Worm (Caenorhabditis elegans) whole organism, L3 larva: ENCODE measurements around the gene F14H12.7.

Experiments
- R02D3.7 ChIP-seq: fragments of 150-350 bp; optimal IDR thresholded peaks from 2 replicates; lab custom pipeline; 2014; ENCODE audit warnings: missing biosample characterization, missing genetic modification characterization
- ZK546.5 ChIP-seq: sonication (generic microtip); optimal IDR thresholded peaks from 2 replicates; lab custom pipeline; 2017; ENCODE audit warnings: missing biosample characterization, missing genetic modification characterization
- aly-2 ChIP-seq: fragments of 150-350 bp; optimal IDR thresholded peaks from 2 replicates; lab custom pipeline; 2014; ENCODE audit warnings: missing biosample characterization, missing genetic modification characterization
- ama-1 ChIP-seq: fragments of 150-350 bp; optimal IDR thresholded peaks from 2 replicates; lab custom pipeline; 2018
- ceh-28 ChIP-seq: fragments of 150-350 bp; optimal IDR thresholded peaks from 2 replicates; lab custom pipeline; 2014; ENCODE audit warnings: missing biosample characterization, missing genetic modification reagents, missing genetic modification characterization
- ceh-82 ChIP-seq: fragments of 150-350 bp; optimal IDR thresholded peaks from 2 replicates; lab custom pipeline; 2014; ENCODE audit warnings: missing biosample characterization, missing genetic modification characterization
- ceh-9 ChIP-seq: sonication (generic microtip); optimal IDR thresholded peaks from 2 replicates; lab custom pipeline; 2018; ENCODE audit warnings: missing biosample characterization, missing genetic modification characterization
- egl-27 ChIP-seq: sonication (generic microtip); optimal IDR thresholded peaks from 4 replicates; lab custom pipeline; 2017; ENCODE audit warnings: missing biosample characterization, missing genetic modification reagents, missing genetic modification characterization
- egl-5 ChIP-seq: fragments of 150-350 bp; optimal IDR thresholded peaks from 2 replicates; lab custom pipeline; 2017; ENCODE audit warnings: missing biosample characterization, missing genetic modification reagents, missing genetic modification characterization, inconsistent platforms
- elt-1 ChIP-seq: fragments of 150-350 bp; optimal IDR thresholded peaks from 2 replicates; lab custom pipeline; 2014; ENCODE audit warnings: missing biosample characterization, missing genetic modification characterization
- elt-3 ChIP-seq, 3 experiments: fragments of 150-350 bp in 1 of 3; sonication (generic microtip) in 2 of 3; optimal IDR thresholded peaks; 2 replicates in 2 of 3; 4 replicates in 1 of 3; lab custom pipeline; 2014 to 2017; ENCODE audit warnings: missing biosample characterization in 3 of 3, missing genetic modification characterization in 3 of 3
- eor-1 ChIP-seq, 2 experiments: fragments of 150-350 bp; optimal IDR thresholded peaks; 2 replicates each; lab custom pipeline; 2014 to 2018; ENCODE audit warnings: missing biosample characterization in 2 of 2, missing genetic modification characterization in 2 of 2
- fkh-10 ChIP-seq: sonication (generic microtip); optimal IDR thresholded peaks from 2 replicates; lab custom pipeline; 2017; ENCODE audit warnings: missing biosample characterization, missing genetic modification reagents, missing genetic modification characterization
- fkh-2 ChIP-seq: fragments of 150-350 bp; optimal IDR thresholded peaks from 2 replicates; lab custom pipeline; 2014; ENCODE audit warnings: missing biosample characterization, missing genetic modification reagents, missing genetic modification characterization
- hmg-11 ChIP-seq: sonication (generic microtip); optimal IDR thresholded peaks from 2 replicates; lab custom pipeline; 2016; ENCODE audit warnings: missing genetic modification characterization, missing compliant biosample characterization
- jun-1 ChIP-seq: fragments of 150-350 bp; optimal IDR thresholded peaks from 2 replicates; lab custom pipeline; 2014; ENCODE audit warnings: missing biosample characterization, missing genetic modification reagents, missing genetic modification characterization
- lsy-12 ChIP-seq: sonication (generic microtip); optimal IDR thresholded peaks from 2 replicates; lab custom pipeline; 2016; ENCODE audit warnings: mild to moderate bottlenecking, missing genetic modification characterization, missing compliant biosample characterization
- mml-1 ChIP-seq: fragments of 150-350 bp; sonication (generic microtip); optimal IDR thresholded peaks from 3 replicates; lab custom pipeline; 2014; ENCODE audit warnings: missing biosample characterization, missing genetic modification characterization
- nfya-1 ChIP-seq: sonication (generic microtip); optimal IDR thresholded peaks from 2 replicates; lab custom pipeline; 2017; ENCODE audit warnings: missing genetic modification characterization, mild to moderate bottlenecking, missing compliant biosample characterization, antibody characterized with exemption, moderate library complexity; ENCODE audit not compliant: insufficient read depth
- nhr-11 ChIP-seq: fragments of 150-350 bp; optimal IDR thresholded peaks from 2 replicates; lab custom pipeline; 2014; ENCODE audit warnings: missing biosample characterization, missing genetic modification characterization
- nhr-12 ChIP-seq: fragments of 150-350 bp; optimal IDR thresholded peaks from 2 replicates; lab custom pipeline; 2014; ENCODE audit warnings: missing biosample characterization, missing genetic modification characterization
- nhr-237 ChIP-seq: fragments of 150-350 bp; optimal IDR thresholded peaks from 2 replicates; lab custom pipeline; 2014; ENCODE audit warnings: missing biosample characterization, missing genetic modification characterization
- nhr-25 ChIP-seq: sonication (generic microtip); optimal IDR thresholded peaks from 2 replicates; lab custom pipeline; 2017; ENCODE audit warnings: missing biosample characterization, missing genetic modification characterization
- nhr-67 ChIP-seq: fragments of 150-350 bp; optimal IDR thresholded peaks from 2 replicates; lab custom pipeline; 2014; ENCODE audit warnings: missing biosample characterization, missing genetic modification characterization
- nhr-76 ChIP-seq: fragments of 150-350 bp; sonication (generic microtip); optimal IDR thresholded peaks from 5 replicates; lab custom pipeline; 2014; ENCODE audit warnings: missing biosample characterization, missing genetic modification characterization
- nhr-77 ChIP-seq: fragments of 150-350 bp; optimal IDR thresholded peaks from 2 replicates; lab custom pipeline; 2014; ENCODE audit warnings: missing biosample characterization, missing genetic modification characterization
- pha-4 ChIP-seq: fragments of 150-350 bp; optimal IDR thresholded peaks from 2 replicates; lab custom pipeline; 2014; ENCODE audit warnings: missing biosample characterization, missing genetic modification reagents, missing genetic modification characterization
- sea-2 ChIP-seq: fragments of 150-350 bp; sonication (generic microtip); optimal IDR thresholded peaks from 4 replicates; lab custom pipeline; 2014; ENCODE audit warnings: missing biosample characterization, missing genetic modification reagents, missing genetic modification characterization
- skn-1 ChIP-seq: fragments of 150-350 bp; optimal IDR thresholded peaks from 2 replicates; lab custom pipeline; 2014; ENCODE audit warnings: missing biosample characterization, missing genetic modification characterization
- snpc-4 ChIP-seq: fragments of 150-350 bp; optimal IDR thresholded peaks from 2 replicates; lab custom pipeline; 2014; ENCODE audit warnings: missing biosample characterization, missing genetic modification characterization
- unc-39 ChIP-seq: sonication (generic microtip); optimal IDR thresholded peaks from 4 replicates; lab custom pipeline; 2017; ENCODE audit warnings: missing biosample characterization, missing genetic modification characterization
- unc-62 ChIP-seq: fragments of 150-350 bp; sonication (generic microtip); optimal IDR thresholded peaks from 4 replicates; lab custom pipeline; 2014; ENCODE audit warnings: missing biosample characterization, missing genetic modification reagents, missing genetic modification characterization
- zag-1 ChIP-seq: fragments of 150-350 bp; optimal IDR thresholded peaks from 2 replicates; lab custom pipeline; 2014; ENCODE audit warnings: missing biosample characterization, missing genetic modification characterization
- ztf-11 ChIP-seq: fragments of 150-350 bp; optimal IDR thresholded peaks from 2 replicates; lab custom pipeline; 2014; ENCODE audit warnings: missing biosample characterization, missing genetic modification characterization
- ztf-4 ChIP-seq: fragments of 150-350 bp; optimal IDR thresholded peaks from 2 replicates; lab custom pipeline; 2014; ENCODE audit warnings: missing biosample characterization, missing genetic modification characterization

The F14H12.7 gene

ce11 chrX:4371413-4371812 lies 9.0 kb upstream of the F14H12.7 start, which contains the start of gene R160.13:
R160.13 (minus strand) TSS chrX:4371513.
- TF ChIP-seq egl-27 (tag; lab: Kevin White, UChicago): no peak
- TF ChIP-seq sea-2 (GFP tag; lab: Kevin White, UChicago): no peak
- no peak for TF ChIP-seq nhr-12 (tag; lab: Kevin White, UChicago)
- no peak for TF ChIP-seq pha-4 (tag; lab: Kevin White, UChicago)
- no peak for TF ChIP-seq elt-3 (tag; optimal IDR thresholded peaks at IDR 0.05; lab: Kevin White, UChicago)
- TF ChIP-seq elt-1 (tag; lab: Kevin White, UChicago): no peak
- TF ChIP-seq nfya-1 (tag; lab: Kevin White, UChicago): no peak
- no peak for TF ChIP-seq ztf-11 (tag; lab: Kevin White, UChicago)
- no peak for TF ChIP-seq nhr-76 (tag; lab: Kevin White, UChicago)
- no peak for TF ChIP-seq ceh-82 (tag; lab: Kevin White, UChicago)
- TF ChIP-seq ceh-28 (tag; lab: Kevin White, UChicago): no peak
- no peak for TF ChIP-seq ztf-4 (tag; lab: Kevin White, UChicago)
- no peak for TF ChIP-seq eor-1 (tag; optimal IDR thresholded peaks at IDR 0.05; lab: Kevin White, UChicago)
- TF ChIP-seq snpc-4 (tag; lab: Kevin White, UChicago): no peak

DNA sequence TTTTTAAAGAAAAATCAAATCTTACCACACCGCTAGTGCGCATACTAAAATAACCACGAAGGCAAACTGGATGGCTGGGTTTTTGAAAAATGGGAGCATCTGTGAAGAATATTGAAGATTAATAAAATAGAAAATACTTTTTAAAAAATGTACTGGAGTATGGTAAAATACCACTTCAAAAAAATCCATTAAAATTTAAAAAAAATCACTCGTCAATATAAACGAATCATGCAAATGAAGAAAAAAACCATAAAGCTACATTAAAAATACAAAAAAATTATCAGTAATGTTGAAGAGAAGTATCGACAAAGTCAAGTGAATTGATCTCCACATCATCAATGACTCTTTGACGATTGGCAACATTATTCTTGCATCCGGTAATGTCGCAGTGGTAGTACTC lies 8.3 kb upstream of the F14H12.7 start, which contains the start of gene R160.5:
Gene R160.5 (minus strand): TSS at position 101 of the 400 bp plus-strand sequence.
- no peak for TF ChIP-seq nhr-76 (tag; lab: Kevin White, UChicago)
- no peak for TF ChIP-seq nhr-237 (tag; lab: Kevin White, UChicago)
- no peak for TF ChIP-seq pha-4 (tag; lab: Kevin White, UChicago)
- TF ChIP-seq egl-5 (tag; lab: Kevin White, UChicago): no peak
- TF ChIP-seq lsy-12 (tag; lab: Kevin White, UChicago): no peak
- no peak for TF ChIP-seq mml-1 (tag; lab: Kevin White, UChicago)
- TF ChIP-seq nhr-12 (tag; lab: Kevin White, UChicago): no peak
- no peak for TF ChIP-seq aly-2
- TF ChIP-seq fkh-10 (GFP tag; lab: Kevin White, UChicago): no peak
- TF ChIP-seq ceh-28 (tag; lab: Kevin White, UChicago): no peak
- TF ChIP-seq ceh-9 (tag; lab: Kevin White, UChicago): no peak
- TF ChIP-seq ZK546.5: no peak
- no peak for TF ChIP-seq nhr-77
- no peak for TF ChIP-seq nhr-25 (tag; lab: Kevin White, UChicago)
- TF ChIP-seq fkh-2 (tag; lab: Kevin White, UChicago): no peak
- no peak for TF ChIP-seq elt-1 (tag; lab: Kevin White, UChicago)
- TF ChIP-seq sea-2 (GFP tag; lab: Kevin White, UChicago): no peak
- TF ChIP-seq ceh-82 (tag; lab: Kevin White, UChicago): no peak

DNA sequence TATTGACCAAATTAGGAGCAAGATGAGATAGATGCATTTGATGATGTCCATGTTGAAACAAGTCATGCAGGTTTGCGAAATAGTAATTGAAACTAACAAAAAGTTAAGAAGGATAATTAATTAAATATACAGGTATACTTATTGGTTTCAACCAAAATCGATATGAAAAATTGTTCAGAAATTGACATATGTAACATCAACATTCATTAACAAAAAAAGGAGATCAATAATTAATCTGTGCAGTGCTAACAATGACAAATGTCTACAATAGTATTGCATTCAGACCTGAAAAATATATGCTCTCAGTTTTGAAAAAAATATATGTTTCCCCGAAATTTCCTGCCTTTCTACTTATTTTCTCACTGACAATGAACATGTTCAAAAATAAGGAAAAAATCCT lies 6.4 kb upstream of the F14H12.7 start, which contains the start of gene R160.4:
Gene R160.4 (minus strand): TSS at position 101 of the 400 bp plus-strand sequence.
- TF ChIP-seq ceh-28 (tag; lab: Kevin White, UChicago) (no peak), lsy-12 (tag; lab: Kevin White, UChicago) (no peak), elt-3 (tag; optimal IDR thresholded peaks at IDR 0.05; lab: Kevin White, UChicago) (no peak), aly-2 (no peak), jun-1 (tag; lab: Kevin White, UChicago) (no peak), mml-1 (tag; lab: Kevin White, UChicago) (no peak), snpc-4 (tag; lab: Kevin White, UChicago) (no peak), R02D3.7 (no peak), nhr-77 (no peak), unc-62 (GFP tag; lab: Kevin White, UChicago) (no peak)
- TF ChIP-seq, all 47 proteins: peak for 0

ce11 chrX:4367414-4367813 lies 5.0 kb upstream of the F14H12.7 start, which contains the start of gene R160.10:
R160.10 (minus strand) TSS chrX:4367514.
- TF ChIP-seq nhr-67 (tag; lab: Kevin White, UChicago) (no peak), fkh-2 (tag; lab: Kevin White, UChicago) (no peak)
- TF ChIP-seq, all 47 proteins: peak for 0

- TF ChIP-seq unc-39 (tag; lab: Kevin White, UChicago) (no peak), hmg-11 (tag; lab: Kevin White, UChicago) (no peak), ztf-11 (tag; lab: Kevin White, UChicago) (no peak), skn-1 (tag; lab: Kevin White, UChicago) (no peak), ceh-9 (tag; lab: Kevin White, UChicago) (no peak), fkh-2 (tag; lab: Kevin White, UChicago) (no peak), ama-1 (lab: Kevin White, UChicago) (no peak), zag-1 (no peak), nhr-11 (tag; lab: Kevin White, UChicago) (no peak)
Measured at ce11 chrX:4366231-4366630, 3.8 kb upstream of the F14H12.7 start, which contains the start of gene R160.3. R160.3 (minus strand) TSS chrX:4366331.
